Worm (Caenorhabditis elegans) whole organism, L3 larva: Measurements from ENCODE around the gene cah-1.

ENCODE experiments used
- R02D3.7 ChIP-seq: fragments of 150-350 bp; optimal IDR thresholded peaks from 2 replicates; lab custom pipeline; 2014; ENCODE audit warnings: missing biosample characterization, missing genetic modification characterization
- ZK546.5 ChIP-seq: sonication (generic microtip); optimal IDR thresholded peaks from 2 replicates; lab custom pipeline; 2017; ENCODE audit warnings: missing biosample characterization, missing genetic modification characterization
- ama-1 ChIP-seq: fragments of 150-350 bp; optimal IDR thresholded peaks from 2 replicates; lab custom pipeline; 2018
- ceh-82 ChIP-seq: fragments of 150-350 bp; optimal IDR thresholded peaks from 2 replicates; lab custom pipeline; 2014; ENCODE audit warnings: missing biosample characterization, missing genetic modification characterization
- ceh-9 ChIP-seq: sonication (generic microtip); optimal IDR thresholded peaks from 2 replicates; lab custom pipeline; 2018; ENCODE audit warnings: missing biosample characterization, missing genetic modification characterization
- egl-27 ChIP-seq: sonication (generic microtip); optimal IDR thresholded peaks from 4 replicates; lab custom pipeline; 2017; ENCODE audit warnings: missing biosample characterization, missing genetic modification reagents, missing genetic modification characterization
- elt-1 ChIP-seq: fragments of 150-350 bp; optimal IDR thresholded peaks from 2 replicates; lab custom pipeline; 2014; ENCODE audit warnings: missing biosample characterization, missing genetic modification characterization
- elt-2 ChIP-seq: sonication (generic microtip); optimal IDR thresholded peaks from 2 replicates; lab custom pipeline; 2016; ENCODE audit warnings: missing genetic modification reagents, mild to moderate bottlenecking, missing genetic modification characterization, missing compliant biosample characterization
- elt-3 ChIP-seq, 3 experiments: fragments of 150-350 bp in 1 of 3; sonication (generic microtip) in 2 of 3; optimal IDR thresholded peaks; 2 replicates in 2 of 3; 4 replicates in 1 of 3; lab custom pipeline; 2014 to 2017; ENCODE audit warnings: missing biosample characterization in 3 of 3, missing genetic modification characterization in 3 of 3
- eor-1 ChIP-seq, 2 experiments: fragments of 150-350 bp; optimal IDR thresholded peaks; 2 replicates each; lab custom pipeline; 2014 to 2018; ENCODE audit warnings: missing biosample characterization in 2 of 2, missing genetic modification characterization in 2 of 2
- fkh-10 ChIP-seq: sonication (generic microtip); optimal IDR thresholded peaks from 2 replicates; lab custom pipeline; 2017; ENCODE audit warnings: missing biosample characterization, missing genetic modification reagents, missing genetic modification characterization
- fkh-2 ChIP-seq: fragments of 150-350 bp; optimal IDR thresholded peaks from 2 replicates; lab custom pipeline; 2014; ENCODE audit warnings: missing biosample characterization, missing genetic modification reagents, missing genetic modification characterization
- fos-1 ChIP-seq: fragments of 150-350 bp; optimal IDR thresholded peaks from 2 replicates; lab custom pipeline; 2014; ENCODE audit warnings: missing biosample characterization, missing genetic modification characterization
- hmg-11 ChIP-seq: sonication (generic microtip); optimal IDR thresholded peaks from 2 replicates; lab custom pipeline; 2016; ENCODE audit warnings: missing genetic modification characterization, missing compliant biosample characterization
- jun-1 ChIP-seq: fragments of 150-350 bp; optimal IDR thresholded peaks from 2 replicates; lab custom pipeline; 2014; ENCODE audit warnings: missing biosample characterization, missing genetic modification reagents, missing genetic modification characterization
- lin-15B ChIP-seq: fragments of 150-350 bp; optimal IDR thresholded peaks from 2 replicates; lab custom pipeline; 2014; ENCODE audit warnings: missing biosample characterization, missing genetic modification characterization
- lin-39 ChIP-seq: fragments of 150-350 bp; optimal IDR thresholded peaks from 2 replicates; lab custom pipeline; 2018; ENCODE audit warnings: missing biosample characterization, missing genetic modification reagents, missing genetic modification characterization
- lsy-12 ChIP-seq: sonication (generic microtip); optimal IDR thresholded peaks from 2 replicates; lab custom pipeline; 2016; ENCODE audit warnings: mild to moderate bottlenecking, missing genetic modification characterization, missing compliant biosample characterization
- mdl-1 ChIP-seq: fragments of 150-350 bp; optimal IDR thresholded peaks from 2 replicates; lab custom pipeline; 2014; ENCODE audit warnings: missing biosample characterization, missing genetic modification characterization
- nfya-1 ChIP-seq: sonication (generic microtip); optimal IDR thresholded peaks from 2 replicates; lab custom pipeline; 2017; ENCODE audit warnings: missing genetic modification characterization, mild to moderate bottlenecking, missing compliant biosample characterization, antibody characterized with exemption, moderate library complexity; ENCODE audit not compliant: insufficient read depth
- nhr-11 ChIP-seq: fragments of 150-350 bp; optimal IDR thresholded peaks from 2 replicates; lab custom pipeline; 2014; ENCODE audit warnings: missing biosample characterization, missing genetic modification characterization
- nhr-23 ChIP-seq: fragments of 150-350 bp; optimal IDR thresholded peaks from 2 replicates; lab custom pipeline; 2014; ENCODE audit warnings: missing biosample characterization, missing genetic modification reagents, missing genetic modification characterization
- nhr-237 ChIP-seq: fragments of 150-350 bp; optimal IDR thresholded peaks from 2 replicates; lab custom pipeline; 2014; ENCODE audit warnings: missing biosample characterization, missing genetic modification characterization
- nhr-25 ChIP-seq: sonication (generic microtip); optimal IDR thresholded peaks from 2 replicates; lab custom pipeline; 2017; ENCODE audit warnings: missing biosample characterization, missing genetic modification characterization
- nhr-28 ChIP-seq: fragments of 150-350 bp; optimal IDR thresholded peaks from 2 replicates; lab custom pipeline; 2014; ENCODE audit warnings: missing biosample characterization, missing genetic modification characterization
- nhr-43 ChIP-seq: sonication (generic microtip); optimal IDR thresholded peaks from 2 replicates; lab custom pipeline; 2016; ENCODE audit warnings: mild to moderate bottlenecking, missing genetic modification characterization, missing compliant biosample characterization; ENCODE audit not compliant: poor library complexity, severe bottlenecking
- nhr-76 ChIP-seq: fragments of 150-350 bp; sonication (generic microtip); optimal IDR thresholded peaks from 5 replicates; lab custom pipeline; 2014; ENCODE audit warnings: missing biosample characterization, missing genetic modification characterization
- pha-4 ChIP-seq: fragments of 150-350 bp; optimal IDR thresholded peaks from 2 replicates; lab custom pipeline; 2014; ENCODE audit warnings: missing biosample characterization, missing genetic modification reagents, missing genetic modification characterization
- pqm-1 ChIP-seq: fragments of 150-350 bp; optimal IDR thresholded peaks from 2 replicates; lab custom pipeline; 2017; ENCODE audit warnings: missing biosample characterization, missing genetic modification characterization, inconsistent platforms
- skn-1 ChIP-seq: fragments of 150-350 bp; optimal IDR thresholded peaks from 2 replicates; lab custom pipeline; 2014; ENCODE audit warnings: missing biosample characterization, missing genetic modification characterization
- snpc-4 ChIP-seq: fragments of 150-350 bp; optimal IDR thresholded peaks from 2 replicates; lab custom pipeline; 2014; ENCODE audit warnings: missing biosample characterization, missing genetic modification characterization
- tbx-2 ChIP-seq: sonication (generic microtip); optimal IDR thresholded peaks from 2 replicates; lab custom pipeline; 2016; ENCODE audit warnings: mild to moderate bottlenecking, missing genetic modification characterization, missing compliant biosample characterization
- unc-62 ChIP-seq: fragments of 150-350 bp; sonication (generic microtip); optimal IDR thresholded peaks from 4 replicates; lab custom pipeline; 2014; ENCODE audit warnings: missing biosample characterization, missing genetic modification reagents, missing genetic modification characterization
- zag-1 ChIP-seq: fragments of 150-350 bp; optimal IDR thresholded peaks from 2 replicates; lab custom pipeline; 2014; ENCODE audit warnings: missing biosample characterization, missing genetic modification characterization
- ztf-11 ChIP-seq: fragments of 150-350 bp; optimal IDR thresholded peaks from 2 replicates; lab custom pipeline; 2014; ENCODE audit warnings: missing biosample characterization, missing genetic modification characterization

cah-1 gene

DNA sequence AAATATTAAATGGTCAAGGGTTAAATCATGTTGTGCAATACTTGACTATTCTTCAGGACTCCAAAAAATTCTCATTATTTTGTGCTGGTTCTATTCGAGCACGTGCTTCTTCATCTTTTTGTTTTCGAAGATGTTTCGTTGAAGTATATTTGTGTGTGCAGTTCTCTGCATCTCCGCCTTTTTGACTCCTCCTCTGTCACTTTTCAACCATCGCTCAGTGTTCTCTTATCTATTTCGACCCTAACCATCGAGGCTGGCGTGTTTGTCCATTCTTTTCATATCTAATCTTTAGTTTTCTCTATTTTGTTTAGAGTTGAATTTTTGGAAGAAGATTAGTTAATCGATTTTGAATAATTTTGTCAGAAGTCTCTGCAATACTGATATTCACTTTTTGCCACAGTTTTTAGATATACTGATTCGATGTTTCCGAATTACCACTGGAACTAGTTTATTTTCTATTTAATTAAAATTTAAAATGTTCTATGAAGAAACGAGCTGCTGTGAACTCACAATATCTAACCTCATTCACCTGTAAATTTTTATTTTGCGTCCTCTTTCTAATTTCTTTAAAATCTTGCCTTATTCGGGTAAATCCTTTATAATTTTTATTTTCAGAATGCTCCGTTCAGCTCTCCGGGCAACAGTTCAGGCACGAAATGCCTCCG is 8.1 kb downstream of the cah-1 start, which contains the start of gene alh-1:
alh-1 (plus strand) TSS at position 615 of the 665 bp plus-strand sequence.
- TF ChIP-seq pqm-1 (tag; lab: Kevin White, UChicago) (peak; percentile 61), pha-4 (peak; percentile 74), ZK546.5 (tag; lab: Kevin White, UChicago) (no peak), zag-1 (no peak), nhr-11 (no peak), nhr-23 (tag; lab: Kevin White, UChicago) (no peak), elt-2 (tag; lab: Kevin White, UChicago) (peak; percentile 79), lsy-12 (tag; lab: Kevin White, UChicago) (no peak), ama-1 (lab: Kevin White, UChicago) (no peak), tbx-2 (no peak), snpc-4 (tag; lab: Kevin White, UChicago) (peak; percentile 17), lin-39 (tag; lab: Kevin White, UChicago) (peak; percentile 9), mdl-1 (no peak), elt-1 (tag; lab: Kevin White, UChicago) (peak; percentile 77)

DNA sequence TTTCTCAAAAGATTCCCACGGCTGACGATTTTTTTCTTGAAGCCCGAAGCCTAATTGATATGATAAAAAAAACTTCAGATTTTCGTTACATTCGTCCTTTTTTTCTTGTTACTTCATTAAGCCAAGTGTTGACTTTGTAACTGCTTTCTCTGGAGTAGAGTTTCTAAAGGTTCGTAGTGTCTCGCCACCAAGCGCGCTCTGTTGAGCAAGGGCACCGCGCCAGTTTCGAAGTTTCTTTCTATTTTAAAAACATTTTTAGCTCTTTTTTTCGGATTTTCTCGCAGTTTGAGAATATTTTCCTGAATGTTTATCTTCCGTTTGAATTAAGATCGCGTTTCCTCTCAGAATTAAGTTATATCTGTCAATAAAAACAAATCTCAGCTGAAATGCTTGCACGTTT is 8.9 kb downstream of the cah-1 start:
- no peak for TF ChIP-seq egl-27 (tag; lab: Kevin White, UChicago)
- TF ChIP-seq ceh-9 (tag; lab: Kevin White, UChicago), result no peak
- no peak for TF ChIP-seq pqm-1 (tag; lab: Kevin White, UChicago)
- no peak for TF ChIP-seq hmg-11 (tag; lab: Kevin White, UChicago)
- no peak for TF ChIP-seq nhr-28 (tag; lab: Kevin White, UChicago)
- TF ChIP-seq nhr-237 (tag; lab: Kevin White, UChicago), result no peak
- TF ChIP-seq ceh-82 (tag; lab: Kevin White, UChicago), result no peak
- TF ChIP-seq ztf-11, result no peak
- TF ChIP-seq nhr-11, result no peak
- no peak for TF ChIP-seq fkh-2 (tag; lab: Kevin White, UChicago)

DNA sequence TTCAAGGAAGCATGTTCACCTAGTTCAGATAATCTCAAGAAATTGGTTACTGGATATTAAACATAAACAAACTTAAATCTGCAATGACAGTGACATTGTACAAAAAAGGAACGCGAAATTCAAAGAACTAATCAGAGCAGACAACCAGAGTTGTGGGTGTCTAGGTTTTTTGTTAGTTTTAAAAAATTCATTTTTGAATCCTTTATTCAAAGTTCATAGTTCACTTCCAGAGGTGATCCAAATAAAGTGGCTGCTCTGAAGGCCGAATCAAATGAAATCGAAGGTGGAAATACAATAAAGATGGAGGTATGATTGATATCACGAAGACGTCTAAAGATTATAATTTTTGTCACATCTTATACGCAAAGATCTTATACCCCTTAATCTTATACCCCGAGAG is 11.0 kb downstream of the cah-1 start, which contains the start of gene ttbk-6:
ttbk-6 (plus strand) TSS at position 301 of the 400 bp plus-strand sequence.
- TF ChIP-seq nhr-237 (tag; lab: Kevin White, UChicago) (no peak), unc-62 (no peak), elt-3 (tag; optimal IDR thresholded peaks at IDR 0.05; lab: Kevin White, UChicago) (no peak), R02D3.7 (tag; lab: Kevin White, UChicago) (no peak)

DNA sequence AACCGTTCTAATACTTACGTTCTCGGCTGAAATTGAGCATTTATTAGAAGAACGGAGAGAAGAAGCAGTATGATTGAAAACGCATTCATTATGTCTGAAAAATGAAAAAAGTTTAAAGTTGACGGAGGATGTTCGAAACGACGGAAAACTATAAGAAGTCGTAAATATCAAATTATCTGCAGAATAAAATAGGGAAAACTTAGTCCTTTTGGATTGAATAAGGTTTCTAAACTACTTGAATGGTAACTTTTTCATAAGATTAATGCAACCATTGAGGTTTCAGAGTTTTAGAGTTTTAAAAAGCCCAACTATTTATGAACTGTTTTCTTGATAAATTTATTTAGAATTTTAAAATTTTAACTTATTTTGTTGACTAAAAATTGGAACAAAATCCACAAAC is 13.9 kb downstream of the cah-1 start, which contains the start of gene C45G9.12:
C45G9.12 (minus strand) TSS at position 101 of the 400 bp plus-strand sequence.
- no peak for TF ChIP-seq eor-1 (tag; optimal IDR thresholded peaks at IDR 0.05; lab: Kevin White, UChicago)
- TF ChIP-seq jun-1, result no peak
- no peak for TF ChIP-seq hmg-11 (tag; lab: Kevin White, UChicago)
- TF ChIP-seq nfya-1, result no peak
- TF ChIP-seq skn-1 (tag; lab: Kevin White, UChicago), result no peak
- TF ChIP-seq, all 47 proteins: peak for 0

DNA sequence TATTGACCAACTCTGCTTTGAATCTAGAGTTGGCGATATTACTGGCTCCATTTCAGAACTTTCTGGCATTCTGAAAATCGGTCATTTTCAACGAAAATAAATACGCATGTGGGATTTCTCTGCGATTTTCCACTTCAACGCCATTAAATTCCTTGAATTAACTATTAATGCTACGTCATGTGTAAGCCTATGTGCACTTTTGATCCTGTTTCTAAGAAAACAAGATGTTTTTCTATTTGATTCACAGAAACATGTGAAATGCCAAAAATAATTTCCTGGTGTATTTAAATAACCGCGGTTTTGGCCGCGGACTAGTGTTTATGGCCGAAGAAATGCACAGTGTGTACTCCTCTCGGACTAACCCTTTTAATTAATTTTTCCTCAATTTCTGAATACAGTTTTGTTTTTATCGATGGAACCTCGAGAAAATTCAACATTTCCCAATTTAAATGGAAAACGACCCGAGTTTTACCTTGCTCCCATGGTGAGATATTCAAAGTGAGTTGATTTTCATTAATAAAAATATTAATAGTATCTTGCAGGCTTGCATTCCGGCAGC is 16.7 kb downstream of the cah-1 start, which contains the start of the genes C45G9.11 and C45G9.2:
C45G9.11 (minus strand) TSS at position 51 of the 559 bp plus-strand sequence.
C45G9.2 (plus strand) TSS at position 392 of the 559 bp plus-strand sequence.
- TF ChIP-seq nhr-76 (tag; lab: Kevin White, UChicago) (peak; percentile 12), unc-62 (no peak), nhr-43 (tag; lab: Kevin White, UChicago) (peak; percentile 88), nhr-25 (tag; lab: Kevin White, UChicago) (peak; percentile 47), nhr-23 (tag; lab: Kevin White, UChicago) (peak; percentile 61), snpc-4 (tag; lab: Kevin White, UChicago) (peak; percentile 58), lin-39 (tag; lab: Kevin White, UChicago) (peak; percentile 23), fkh-10 (GFP tag; lab: Kevin White, UChicago) (no peak), nfya-1 (peak; percentile 75), fos-1 (no peak), skn-1 (tag; lab: Kevin White, UChicago) (peak; percentile 51), pqm-1 (tag; lab: Kevin White, UChicago) (peak; percentile 24), lin-15B (tag; lab: Kevin White, UChicago) (peak; percentile 63), jun-1 (no peak), lsy-12 (tag; lab: Kevin White, UChicago) (peak; percentile 46)
